Worm (Caenorhabditis elegans) whole organism, L1 larva: ENCODE results near the gene ZK856.16.
A peak's percentile ranks its signal among the peaks of the same experiment; 100 is the strongest.

Source experiments
- C04F5.9 ChIP-seq: sonication (generic microtip); optimal IDR thresholded peaks from 2 replicates; lab custom pipeline; 2016; ENCODE audit warnings: missing genetic modification characterization, missing compliant biosample characterization
- F16B12.6 ChIP-seq: fragments of 150-350 bp; optimal IDR thresholded peaks from 2 replicates; lab custom pipeline; 2014; ENCODE audit warnings: missing biosample characterization, missing genetic modification characterization
- Y116A8C.19 ChIP-seq: sonication (generic microtip); optimal IDR thresholded peaks from 2 replicates; lab custom pipeline; 2016; ENCODE audit warnings: missing compliant biosample characterization, missing genetic modification characterization, borderline replicate concordance
- alr-1 ChIP-seq: fragments of 200-800 bp; sonication (Bioruptor generic); optimal IDR thresholded peaks from 2 replicates; lab custom pipeline; 2018; ENCODE audit warnings: borderline replicate concordance, mild to moderate bottlenecking, missing genetic modification characterization, missing compliant biosample characterization
- aly-2 ChIP-seq: fragments of 150-350 bp; optimal IDR thresholded peaks from 2 replicates; lab custom pipeline; 2014; ENCODE audit warnings: missing biosample characterization, missing genetic modification characterization
- ceh-90 ChIP-seq: sonication (generic microtip); optimal IDR thresholded peaks from 2 replicates; lab custom pipeline; 2016; ENCODE audit warnings: missing genetic modification characterization, missing compliant biosample characterization
- dsc-1 ChIP-seq: sonication (generic microtip); optimal IDR thresholded peaks from 2 replicates; lab custom pipeline; 2016; ENCODE audit warnings: mild to moderate bottlenecking, missing genetic modification characterization, missing compliant biosample characterization
- efl-1 ChIP-seq, 4 experiments: fragments of 150-350 bp; optimal IDR thresholded peaks in 3 of 4; peaks in 1 of 4; 1 replicate in 1 of 4; 2 replicates in 3 of 4; lab custom pipeline; 2014; ENCODE audit warnings: missing biosample characterization in 2 of 4, missing genetic modification characterization in 2 of 4, missing genetic modification reagents in 2 of 4
- egl-13 ChIP-seq: sonication (generic microtip); optimal IDR thresholded peaks from 2 replicates; lab custom pipeline; 2016; ENCODE audit warnings: missing genotype, missing genetic modification reagents, missing genetic modification characterization, missing compliant biosample characterization
- egl-27 ChIP-seq, 2 experiments: fragments of 150-350 bp in 1 of 2; sonication (generic microtip); optimal IDR thresholded peaks; 3 replicates each; lab custom pipeline; 2017 to 2018; ENCODE audit warnings: missing biosample characterization in 2 of 2, missing genetic modification characterization in 2 of 2, missing genetic modification reagents in 2 of 2
- elt-2 ChIP-seq: sonication (generic microtip); optimal IDR thresholded peaks from 2 replicates; lab custom pipeline; 2016; ENCODE audit warnings: missing genetic modification characterization, mild to moderate bottlenecking, inconsistent platforms, missing compliant biosample characterization, missing genetic modification reagents
- elt-3 ChIP-seq, 6 experiments: fragments of 150-350 bp in 1 of 6; sonication (generic microtip); optimal IDR thresholded peaks; 2 replicates each; lab custom pipeline; 2017 to 2018; ENCODE audit warnings: missing biosample characterization in 6 of 6, missing genetic modification characterization in 6 of 6, inconsistent platforms in 1 of 6
- ets-5 ChIP-seq: fragments of 200-800 bp; sonication (Bioruptor generic); IDR thresholded peaks from 2 replicates; pipeline ENCODE4 v1.3.6; 2022; ENCODE audit warnings: missing genetic modification characterization, missing compliant biosample characterization
- grh-1 ChIP-seq: fragments of 200-800 bp; sonication (Bioruptor generic); IDR thresholded peaks from 2 replicates; pipeline ENCODE4 v1.3.6; 2022; ENCODE audit warnings: missing genetic modification reagents, missing genetic modification characterization, missing compliant biosample characterization
- hlh-17 ChIP-seq: fragments of 200-800 bp; sonication (Bioruptor generic); optimal IDR thresholded peaks from 2 replicates; lab custom pipeline; 2018; ENCODE audit warnings: missing genetic modification characterization, mild to moderate bottlenecking, missing compliant biosample characterization, moderate library complexity, borderline replicate concordance
- hlh-4 ChIP-seq: sonication (generic microtip); optimal IDR thresholded peaks from 2 replicates; lab custom pipeline; 2016; ENCODE audit warnings: mild to moderate bottlenecking, missing genetic modification characterization, missing compliant biosample characterization
- hpl-2 ChIP-seq: fragments of 150-350 bp; optimal IDR thresholded peaks from 2 replicates; lab custom pipeline; 2014; ENCODE audit warnings: missing biosample characterization, missing genetic modification reagents, missing genetic modification characterization
- lin-13 ChIP-seq: fragments of 150-350 bp; optimal IDR thresholded peaks from 2 replicates; lab custom pipeline; 2014; ENCODE audit warnings: missing biosample characterization, missing genetic modification reagents, missing genetic modification characterization
- lin-35 ChIP-seq, 2 experiments: fragments of 150-350 bp; optimal IDR thresholded peaks; 2 replicates each; lab custom pipeline; 2014; ENCODE audit warnings: missing biosample characterization in 2 of 2, missing genetic modification characterization in 2 of 2, missing genetic modification reagents in 2 of 2
- mab-9 ChIP-seq: fragments of 200-800 bp; sonication (Bioruptor generic); IDR thresholded peaks from 2 replicates; pipeline ENCODE4 v1.3.6; 2022; ENCODE audit warnings: missing genetic modification reagents, missing genetic modification characterization, missing compliant biosample characterization
- nhr-11 ChIP-seq: fragments of 150-350 bp; optimal IDR thresholded peaks from 2 replicates; lab custom pipeline; 2014; ENCODE audit warnings: missing biosample characterization, missing genetic modification characterization
- nhr-12 ChIP-seq: sonication (generic microtip); optimal IDR thresholded peaks from 2 replicates; lab custom pipeline; 2017; ENCODE audit warnings: missing biosample characterization, missing genetic modification characterization
- nhr-237 ChIP-seq: fragments of 150-350 bp; optimal IDR thresholded peaks from 2 replicates; lab custom pipeline; 2014; ENCODE audit warnings: missing biosample characterization, missing genetic modification characterization
- nhr-28 ChIP-seq: fragments of 150-350 bp; optimal IDR thresholded peaks from 2 replicates; lab custom pipeline; 2014; ENCODE audit warnings: missing biosample characterization, missing genetic modification characterization
- nhr-71 ChIP-seq: sonication (generic microtip); optimal IDR thresholded peaks from 2 replicates; lab custom pipeline; 2016; ENCODE audit warnings: mild to moderate bottlenecking, missing genetic modification characterization, moderate library complexity, missing compliant biosample characterization
- nhr-76 ChIP-seq: sonication (generic microtip); optimal IDR thresholded peaks from 2 replicates; lab custom pipeline; 2017; ENCODE audit warnings: missing biosample characterization, missing genetic modification characterization
- nhr-84 ChIP-seq: sonication (generic microtip); optimal IDR thresholded peaks from 2 replicates; lab custom pipeline; 2017; ENCODE audit warnings: missing biosample characterization, missing genetic modification characterization
- nhr-85 ChIP-seq: sonication (generic microtip); peaks from one replicate; lab custom pipeline; 2016; ENCODE audit warnings: missing genetic modification characterization, inconsistent platforms, missing compliant biosample characterization
- pag-3 ChIP-seq: sonication (generic microtip); optimal IDR thresholded peaks from 2 replicates; lab custom pipeline; 2017; ENCODE audit warnings: missing genetic modification characterization, mild to moderate bottlenecking, missing compliant biosample characterization, antibody characterized with exemption, borderline replicate concordance; ENCODE audit not compliant: insufficient read depth
- skn-1 ChIP-seq: fragments of 150-350 bp; optimal IDR thresholded peaks from 2 replicates; lab custom pipeline; 2014; ENCODE audit warnings: missing biosample characterization, missing genetic modification characterization
- snpc-4 ChIP-seq: fragments of 150-350 bp; optimal IDR thresholded peaks from 2 replicates; lab custom pipeline; 2014; ENCODE audit warnings: missing biosample characterization, missing genetic modification characterization
- sox-4 ChIP-seq: sonication (generic microtip); optimal IDR thresholded peaks from 2 replicates; lab custom pipeline; 2016; ENCODE audit warnings: missing genetic modification characterization, missing compliant biosample characterization
- sptf-1 ChIP-seq: fragments of 150-350 bp; optimal IDR thresholded peaks from 2 replicates; lab custom pipeline; 2014; ENCODE audit warnings: missing biosample characterization, missing genetic modification characterization
- swsn-7 ChIP-seq: sonication (generic microtip); optimal IDR thresholded peaks from 2 replicates; lab custom pipeline; 2016; ENCODE audit warnings: missing genetic modification characterization, missing compliant biosample characterization
- tbx-2 ChIP-seq: sonication (generic microtip); optimal IDR thresholded peaks from 2 replicates; lab custom pipeline; 2016; ENCODE audit warnings: missing genetic modification characterization, missing compliant biosample characterization
- unc-130 ChIP-seq: fragments of 150-350 bp; optimal IDR thresholded peaks from 2 replicates; lab custom pipeline; 2017; ENCODE audit warnings: missing biosample characterization, missing genetic modification characterization, inconsistent platforms
- unc-86 ChIP-seq: sonication (generic microtip); optimal IDR thresholded peaks from 2 replicates; lab custom pipeline; 2016; ENCODE audit warnings: missing genetic modification characterization, missing compliant biosample characterization
- zag-1 ChIP-seq: fragments of 150-350 bp; optimal IDR thresholded peaks from 2 replicates; lab custom pipeline; 2014; ENCODE audit warnings: missing biosample characterization, missing genetic modification characterization
- ztf-4 ChIP-seq: fragments of 150-350 bp; optimal IDR thresholded peaks from 2 replicates; lab custom pipeline; 2014; ENCODE audit warnings: missing biosample characterization, missing genetic modification characterization

Gene ZK856.16

DNA sequence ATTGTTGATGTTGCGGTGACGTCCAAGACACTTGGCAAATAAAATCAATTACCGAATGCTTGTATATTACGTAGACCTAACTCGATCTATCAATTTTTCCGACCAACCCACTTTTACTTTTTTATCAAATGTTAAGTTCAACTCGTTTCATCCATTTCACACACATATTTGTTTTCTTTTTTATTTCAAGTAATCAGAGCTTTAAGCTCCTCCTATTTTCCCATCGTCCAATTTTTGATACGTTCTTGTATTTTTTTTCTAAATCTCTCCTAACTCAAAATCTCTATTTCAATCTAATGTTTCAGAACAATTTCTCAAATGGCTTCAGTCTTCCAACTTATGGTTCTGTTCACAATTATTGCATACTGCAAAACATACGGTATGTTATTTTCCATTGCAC is 7.0 kb downstream of the ZK856.16 start, which contains the start of gene ZK856.6:
ZK856.6 (plus strand) TSS at position 301 of the 400 bp plus-strand sequence.
- TF ChIP-seq efl-1 (optimal IDR thresholded peaks at IDR 0.05; lab: Kevin White, UChicago) (no peak), efl-1 (GFP tag; optimal IDR thresholded peaks at IDR 0.05 in 1 of 2; lab: Kevin White, UChicago) (no peak), dsc-1 (tag; lab: Kevin White, UChicago) (no peak), grh-1 (no peak), nhr-76 (tag; lab: Kevin White, UChicago) (no peak), egl-27 (tag; optimal IDR thresholded peaks at IDR 0.05; lab: Kevin White, UChicago) (no peak), mab-9 (no peak), nhr-12 (no peak), nhr-237 (tag; lab: Kevin White, UChicago) (no peak), F16B12.6 (tag; lab: Kevin White, UChicago) (no peak), elt-3 (tag; optimal IDR thresholded peaks at IDR 0.05; lab: Kevin White, UChicago) (no peak), tbx-2 (tag; lab: Kevin White, UChicago) (no peak), skn-1 (tag; lab: Kevin White, UChicago) (no peak)
- TF ChIP-seq, all 84 proteins: peak for 0

ce11 chrV:10191242-10191641 is 14.1 kb downstream of the ZK856.16 start:
- TF ChIP-seq nhr-84 (tag; lab: Kevin White, UChicago) = no peak
- TF ChIP-seq alr-1 (tag; lab: Kevin White, UChicago) = no peak

- TF ChIP-seq nhr-11 (tag; lab: Kevin White, UChicago) (no peak), nhr-85 (tag; lab: Kevin White, UChicago) (peak; percentile 58), hlh-17 (GFP tag; lab: Kevin White, UChicago) (no peak), swsn-7 (tag; lab: Kevin White, UChicago) (no peak), nhr-71 (tag; lab: Kevin White, UChicago) (peak; percentile 22), Y116A8C.19 (no peak), unc-86 (tag; lab: Kevin White, UChicago) (no peak), unc-130 (tag; lab: Kevin White, UChicago) (no peak), efl-1 (optimal IDR thresholded peaks at IDR 0.05; lab: Kevin White, UChicago) (no peak), efl-1 (GFP tag; optimal IDR thresholded peaks at IDR 0.05 in 1 of 2; lab: Kevin White, UChicago) (peak in 1 of 2 experiments; percentile 66), ets-5 (no peak), F16B12.6 (tag; lab: Kevin White, UChicago) (no peak), lin-35 (GFP tag; optimal IDR thresholded peaks at IDR 0.05; lab: Kevin White, UChicago) (peak in 1 of 2 experiments; percentile 37), hlh-4 (no peak), elt-2 (tag; lab: Kevin White, UChicago) (peak; percentile 90), mab-9 (no peak), nhr-28 (no peak), sox-4 (tag; lab: Kevin White, UChicago) (no peak), C04F5.9 (tag; lab: Kevin White, UChicago) (no peak), aly-2 (tag; lab: Kevin White, UChicago) (no peak), hpl-2 (GFP tag; lab: Kevin White, UChicago) (no peak)
These were observed 15.3 kb downstream of the ZK856.16 start, which contains the start of gene ZK856.5 for ce11 chrV:10190081-10190556. ZK856.5 (minus strand) TSS chrV:10190131.

ce11 chrV:10185719-10186118 is 19.7 kb downstream of the ZK856.16 start, which contains the start of gene ZK856.18:
ZK856.18 (minus strand) TSS chrV:10186007.
- no peak for TF ChIP-seq pag-3 (tag; lab: Kevin White, UChicago)
- TF ChIP-seq dsc-1 (tag; lab: Kevin White, UChicago) = no peak
- no peak for TF ChIP-seq ceh-90 (tag; lab: Kevin White, UChicago)
- TF ChIP-seq snpc-4 (tag; lab: Kevin White, UChicago) = no peak
- no peak for TF ChIP-seq zag-1 (tag; lab: Kevin White, UChicago)
- no peak for TF ChIP-seq sptf-1
- TF ChIP-seq egl-13 = no peak
- TF ChIP-seq ztf-4 = no peak
- TF ChIP-seq efl-1 (optimal IDR thresholded peaks at IDR 0.05; lab: Kevin White, UChicago) = no peak
- no peak for TF ChIP-seq efl-1 (GFP tag; optimal IDR thresholded peaks at IDR 0.05 in 1 of 2; lab: Kevin White, UChicago)
- TF ChIP-seq lin-13 (GFP tag; lab: Kevin White, UChicago) = no peak
